Fruit fly (Drosophila melanogaster): ENCODE measurements around the gene Rbp.

dm6 chr3R:15446149-15446548 is 71.7 kb downstream of the Rbp start:
- TF ChIP-seq CTCF (optimal IDR thresholded peaks at IDR 0.05): no peak
- TF ChIP-seq CG8478 (optimal IDR thresholded peaks at IDR 0.05): no peak
